Fruit fly (Drosophila melanogaster): ENCODE results near the gene jp.
A peak's percentile ranks its signal among the peaks of the same experiment; 100 is the strongest.

Gene jp

dm6 chr2L:9598390-9598789 is 31.8 kb upstream of the jp start (continued):
- TF ChIP-seq scrt (GFP tag; optimal IDR thresholded peaks at IDR 0.05) (peak; percentile 2), Drgx (GFP tag; IDR thresholded peaks at IDR 0.05) (no peak; the same call in none of the 2 replicates), row (GFP tag; IDR thresholded peaks at IDR 0.05) (peak; percentile 82), Atf3 (GFP tag; optimal IDR thresholded peaks at IDR 0.05) (no peak), Opbp (GFP tag; IDR thresholded peaks at IDR 0.05; ENCODE audit: partially characterized antibody) (no peak), HLH3B (GFP tag; IDR thresholded peaks at IDR 0.05) (peak; percentile 75), nau (GFP tag; optimal IDR thresholded peaks at IDR 0.05) (no peak), ems (GFP tag; optimal IDR thresholded peaks at IDR 0.05) (peak; percentile 2), CG12299 (tag; optimal IDR thresholded peaks at IDR 0.05) (no peak), Neu2 (GFP tag; optimal IDR thresholded peaks at IDR 0.05; ENCODE audit: borderline replicate concordance) (no peak), CG8765 (GFP tag; IDR thresholded peaks at IDR 0.05) (peak; percentile 79; the same call in 1 of the 2 replicates), GATAe (GFP tag; conservative IDR thresholded peaks at IDR 0.05) (no peak), CG2678 (tag; optimal IDR thresholded peaks at IDR 0.05) (no peak), prd (optimal IDR thresholded peaks at IDR 0.05) (no peak), prd (GFP tag; IDR thresholded peaks at IDR 0.05) (peak; percentile 94), Doc2 (GFP tag; IDR thresholded peaks at IDR 0.05) (no peak), Jarid2 (GFP tag; optimal IDR thresholded peaks at IDR 0.05) (peak; percentile 14), gcm2 (GFP tag; optimal IDR thresholded peaks at IDR 0.05) (peak; percentile 17), sens-2 (GFP tag; IDR thresholded peaks at IDR 0.05) (peak; percentile 84), CG17361 (GFP tag; IDR thresholded peaks at IDR 0.05) (peak; percentile 63; the same call in 2 of the 3 replicates), CG32772 (GFP tag; IDR thresholded peaks at IDR 0.05) (peak; percentile 81), CG2875 (GFP tag; optimal IDR thresholded peaks at IDR 0.05) (peak; percentile 57), CG11696 (GFP tag; IDR thresholded peaks at IDR 0.05) (no peak), sr (GFP tag; IDR thresholded peaks at IDR 0.05) (0 out of 3 replicates have a peak, but pooled peaks have one; percentile 18), CG17359 (tag; optimal IDR thresholded peaks at IDR 0.05) (peak; percentile 60), dmrt11E (tag; optimal IDR thresholded peaks at IDR 0.05) (peak; percentile 92), org-1 (GFP tag; optimal IDR thresholded peaks at IDR 0.05) (peak; percentile 62), CG9609 (GFP tag; optimal IDR thresholded peaks at IDR 0.05) (no peak), ara (GFP tag; IDR thresholded peaks at IDR 0.05) (peak; percentile 95), CG10267 (tag; optimal IDR thresholded peaks at IDR 0.05) (peak; percentile 77), Sin3A (optimal IDR thresholded peaks at IDR 0.05) (no peak), usp (GFP tag; optimal IDR thresholded peaks at IDR 0.05) (no peak), CG7928 (GFP tag; optimal IDR thresholded peaks at IDR 0.05) (no peak), NC2α (GFP tag; optimal IDR thresholded peaks at IDR 0.05) (no peak), Atf6 (GFP tag; IDR thresholded peaks at IDR 0.05) (peak; percentile 28; the same call in 1 of the 2 replicates), Ssrp (tag; optimal IDR thresholded peaks at IDR 0.05) (peak; percentile 71), CG6683 (GFP tag; optimal IDR thresholded peaks at IDR 0.05) (no peak), Spps (tag; optimal IDR thresholded peaks at IDR 0.05) (peak; percentile 70), CG2116 (GFP tag; optimal IDR thresholded peaks at IDR 0.05) (peak; percentile 11), Adf1 (GFP tag; IDR thresholded peaks at IDR 0.05) (no peak), CG32767 (GFP tag; IDR thresholded peaks at IDR 0.05) (peak; percentile 83), CG17912 (GFP tag; optimal IDR thresholded peaks at IDR 0.05) (no peak), Rfx (GFP tag; IDR thresholded peaks at IDR 0.05) (peak; percentile 37; the same call in 1 of the 2 replicates), CG13775 (GFP tag; optimal IDR thresholded peaks at IDR 0.05) (peak; percentile 59), Gug (GFP tag; IDR thresholded peaks at IDR 0.05) (peak; percentile 63; the same call in 3 of the 4 replicates), pb (GFP tag; optimal IDR thresholded peaks at IDR 0.05) (no peak), pnt (GFP tag; optimal IDR thresholded peaks at IDR 0.05) (peak; percentile 2), az2 (GFP tag; optimal IDR thresholded peaks at IDR 0.05) (peak; percentile 58), onecut (GFP tag; IDR thresholded peaks at IDR 0.05) (peak; percentile 74), ind (GFP tag; optimal IDR thresholded peaks at IDR 0.05) (peak; percentile 10), HLH54F (GFP tag; optimal IDR thresholded peaks at IDR 0.05) (no peak), CG31441 (GFP tag; IDR thresholded peaks at IDR 0.05) (peak; percentile 69), CG9727 (GFP tag; optimal IDR thresholded peaks at IDR 0.05) (peak; percentile 87)

Data from whole organism, embryonic.